Worm (Caenorhabditis elegans) whole organism, L2 larva: ENCODE results near the gene rip-1.

Experiments
- F13H6.1 ChIP-seq: sonication (generic microtip); optimal IDR thresholded peaks from 2 replicates; lab custom pipeline; 2016; ENCODE audit warnings: missing genetic modification characterization, missing compliant biosample characterization
- ceh-82 ChIP-seq: fragments of 150-350 bp; optimal IDR thresholded peaks from 2 replicates; lab custom pipeline; 2014; ENCODE audit warnings: missing biosample characterization, missing genetic modification characterization
- crh-2 ChIP-seq: sonication (generic microtip); optimal IDR thresholded peaks from 2 replicates; lab custom pipeline; 2017; ENCODE audit warnings: missing biosample characterization, missing genetic modification characterization
- egl-27 ChIP-seq: sonication (generic microtip); optimal IDR thresholded peaks from 3 replicates; lab custom pipeline; 2017; ENCODE audit warnings: missing biosample characterization, missing genetic modification reagents, missing genetic modification characterization
- fos-1 ChIP-seq: fragments of 150-350 bp; optimal IDR thresholded peaks from 2 replicates; lab custom pipeline; 2014; ENCODE audit warnings: missing biosample characterization, missing genetic modification characterization
- lin-11 ChIP-seq: fragments of 150-350 bp; sonication (generic microtip); optimal IDR thresholded peaks from 2 replicates; lab custom pipeline; 2014; ENCODE audit warnings: missing biosample characterization, missing genetic modification characterization, inconsistent platforms, mixed read lengths
- mab-5 ChIP-seq: fragments of 150-350 bp; optimal IDR thresholded peaks from 2 replicates; lab custom pipeline; 2014; ENCODE audit warnings: missing biosample characterization, missing genetic modification characterization
- nhr-129 ChIP-seq: fragments of 150-350 bp; optimal IDR thresholded peaks from 2 replicates; lab custom pipeline; 2014; ENCODE audit warnings: missing biosample characterization, missing genetic modification characterization
- nhr-237 ChIP-seq: fragments of 150-350 bp; optimal IDR thresholded peaks from 2 replicates; lab custom pipeline; 2014; ENCODE audit warnings: missing biosample characterization, missing genetic modification characterization
- snpc-4 ChIP-seq: fragments of 150-350 bp; optimal IDR thresholded peaks from 2 replicates; lab custom pipeline; 2014; ENCODE audit warnings: missing biosample characterization, missing genetic modification characterization
- unc-39 ChIP-seq: fragments of 150-350 bp; optimal IDR thresholded peaks from 2 replicates; lab custom pipeline; 2014; ENCODE audit warnings: missing biosample characterization, missing genetic modification characterization

- TF ChIP-seq lin-11 (tag; lab: Kevin White, UChicago) (peak; percentile 61), mab-5 (tag; lab: Kevin White, UChicago) (peak; percentile 59), ceh-82 (tag; lab: Kevin White, UChicago) (no peak), nhr-129 (peak; percentile 65), F13H6.1 (tag; lab: Kevin White, UChicago) (peak; percentile 66), snpc-4 (tag; lab: Kevin White, UChicago) (peak; percentile 55), unc-39 (tag; lab: Kevin White, UChicago) (no peak), egl-27 (tag; lab: Kevin White, UChicago) (no peak), crh-2 (tag; lab: Kevin White, UChicago) (peak; percentile 90), fos-1 (peak; percentile 60), nhr-237 (tag; lab: Kevin White, UChicago) (no peak)
Observed at ce11 chrIII:10218587-10218986, 40.0 kb downstream of the rip-1 start, which contains the start of the genes rde-4 and cox-14.
